Fruit fly (Drosophila melanogaster): Measurements from ENCODE around the gene p130CAS.

Gene p130CAS

dm6 chr3L:216325-216724, 63.6 kb downstream of the p130CAS start, which contains the start of gene Kaz1-ORFB:
Gene Kaz1-ORFB (plus strand): TSS chr3L:216625.
- no peak for TF ChIP-seq EcR (GFP tag; optimal IDR thresholded peaks at IDR 0.05)
- TF ChIP-seq CG8478 (optimal IDR thresholded peaks at IDR 0.05), result no peak
- no peak for TF ChIP-seq usp (GFP tag; optimal IDR thresholded peaks at IDR 0.05)
- no peak for TF ChIP-seq psq (optimal IDR thresholded peaks at IDR 0.05)
- no peak for TF ChIP-seq pan (optimal IDR thresholded peaks at IDR 0.05)
- TF ChIP-seq Dll (optimal IDR thresholded peaks at IDR 0.05), result no peak

- no peak for TF ChIP-seq pan (optimal IDR thresholded peaks at IDR 0.05)
- no peak for TF ChIP-seq EcR (GFP tag; optimal IDR thresholded peaks at IDR 0.05)
- no peak for TF ChIP-seq CG8478 (optimal IDR thresholded peaks at IDR 0.05)
- TF ChIP-seq usp (GFP tag; optimal IDR thresholded peaks at IDR 0.05), result no peak
- no peak for TF ChIP-seq psq (optimal IDR thresholded peaks at IDR 0.05)
- TF ChIP-seq Dll (optimal IDR thresholded peaks at IDR 0.05), result no peak
Observed at dm6 chr3L:217480-218118, 64.9 kb downstream of the p130CAS start, which contains the start of gene CG13877. Gene CG13877 (plus strand): TSS chr3L:218068.

DNA sequence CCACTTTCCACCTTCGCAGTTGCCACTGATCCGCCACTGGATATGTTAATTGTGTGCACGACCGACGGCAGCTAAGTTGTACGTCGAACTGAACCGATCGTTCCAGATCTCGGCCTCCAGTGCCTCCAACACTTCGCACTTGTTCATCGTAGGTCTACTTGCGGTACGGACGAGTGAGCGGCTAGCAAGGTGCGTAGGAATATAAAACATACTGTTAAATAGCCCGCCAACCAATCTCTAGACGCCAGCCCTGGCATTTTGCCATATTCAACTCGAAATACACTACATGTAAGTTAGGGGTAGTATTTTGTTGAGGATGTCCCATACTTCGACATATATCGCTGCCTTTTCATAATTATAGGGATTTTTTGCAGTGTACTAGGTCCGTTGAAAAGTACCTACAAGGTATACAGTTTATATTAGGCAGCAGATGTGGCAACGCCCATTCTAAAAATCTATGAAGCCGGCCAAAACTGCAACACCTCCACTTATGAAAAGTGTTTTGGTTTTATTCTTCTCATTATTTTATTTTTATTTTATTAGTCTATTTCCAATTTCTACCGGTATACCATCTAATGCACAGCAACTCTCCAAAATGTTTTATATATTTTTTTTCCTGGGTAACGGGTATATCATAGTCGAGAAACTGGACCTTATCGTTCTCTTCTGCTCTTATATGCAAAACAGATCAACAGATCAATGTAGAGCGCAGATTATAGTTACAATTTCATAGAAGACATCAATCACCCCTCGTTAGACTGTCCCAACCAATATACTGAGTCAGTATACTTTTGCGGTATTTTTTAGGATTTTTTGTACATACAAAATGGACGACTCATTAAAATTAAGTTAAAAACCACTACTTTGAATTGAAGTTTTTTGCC, 70.6 kb downstream of the p130CAS start, which contains the start of the genes pyx and CG33229:
TSS of gene pyx (minus strand) at position 51 of the 884 bp plus-strand sequence.
TSS of gene CG33229 (plus strand) at position 834 of the 884 bp plus-strand sequence.
- no peak for TF ChIP-seq Dll (optimal IDR thresholded peaks at IDR 0.05)
- no peak for TF ChIP-seq usp (GFP tag; optimal IDR thresholded peaks at IDR 0.05)
- no peak for TF ChIP-seq psq (optimal IDR thresholded peaks at IDR 0.05)
- TF ChIP-seq EcR (GFP tag; optimal IDR thresholded peaks at IDR 0.05), result no peak

All from whole organism.